Fruit fly (Drosophila melanogaster) whole organism, pupa: ENCODE results near the gene Grl62c.

Source experiments
- CG10348 ChIP-seq: fragments of 200-800 bp; sonication (Bioruptor generic); IDR thresholded peaks from 2 replicates; pipeline ENCODE4 v1.3.6; 2022; ENCODE audit warnings: missing biosample characterization, missing genetic modification characterization
- CG12605 ChIP-seq: fragments of 200-800 bp; sonication (Bioruptor generic); IDR thresholded peaks from 2 replicates; pipeline ENCODE4 v1.3.6; 2022; ENCODE audit warnings: missing biosample characterization, missing genetic modification characterization
- CG13204 ChIP-seq: fragments of 200-800 bp; sonication (Bioruptor generic); optimal IDR thresholded peaks from 2 replicates; lab custom pipeline; 2018; ENCODE audit warnings: missing biosample characterization, mild to moderate bottlenecking, missing genetic modification characterization, moderate library complexity
- CG14655 ChIP-seq: fragments of 200-800 bp; sonication (Bioruptor generic); optimal IDR thresholded peaks from 3 replicates; lab custom pipeline; 2017; ENCODE audit warnings: mild to moderate bottlenecking, missing biosample characterization, missing genetic modification reagents, missing genetic modification characterization
- CG15710 ChIP-seq: fragments of 200-800 bp; sonication (Bioruptor generic); optimal IDR thresholded peaks from 2 replicates; lab custom pipeline; 2018; ENCODE audit warnings: missing biosample characterization, mild to moderate bottlenecking, missing genetic modification characterization, moderate library complexity
- CG17806 ChIP-seq: fragments of 200-800 bp; sonication (Bioruptor generic); optimal IDR thresholded peaks from 2 replicates; lab custom pipeline; 2018; ENCODE audit warnings: missing biosample characterization, mild to moderate bottlenecking, missing genetic modification characterization, moderate library complexity
- CG32121 ChIP-seq: fragments of 200-800 bp; sonication (Bioruptor generic); IDR thresholded peaks from 2 replicates; pipeline ENCODE4 v1.3.6; 2022; ENCODE audit warnings: missing biosample characterization, missing genetic modification characterization
- CG34367 ChIP-seq: fragments of 200-800 bp; sonication (Bioruptor generic); optimal IDR thresholded peaks from 2 replicates; lab custom pipeline; 2018; ENCODE audit warnings: missing biosample characterization, mild to moderate bottlenecking, missing genetic modification characterization
- CG4496 ChIP-seq: fragments of 200-800 bp; sonication (Bioruptor generic); IDR thresholded peaks from 3 replicates; pipeline ENCODE4 v1.3.6; 2022; ENCODE audit warnings: missing biosample characterization, missing genetic modification characterization
- CG8159 ChIP-seq: fragments of 200-800 bp; sonication (Bioruptor generic); optimal IDR thresholded peaks from 3 replicates; lab custom pipeline; 2018; ENCODE audit warnings: missing biosample characterization, mild to moderate bottlenecking, missing genetic modification characterization, moderate library complexity
- CG8301 ChIP-seq: fragments of 200-800 bp; sonication (Bioruptor generic); optimal IDR thresholded peaks from 2 replicates; lab custom pipeline; 2018; ENCODE audit warnings: missing biosample characterization, mild to moderate bottlenecking, missing genetic modification characterization
- CG9948 ChIP-seq: fragments of 200-800 bp; sonication (Bioruptor generic); optimal IDR thresholded peaks from 2 replicates; lab custom pipeline; 2018; ENCODE audit warnings: missing biosample characterization, mild to moderate bottlenecking, missing genetic modification characterization, moderate library complexity
- D1 ChIP-seq: fragments of 200-800 bp; sonication (Bioruptor generic); optimal IDR thresholded peaks from 2 replicates; lab custom pipeline; 2018; ENCODE audit warnings: missing biosample characterization, mild to moderate bottlenecking, missing genetic modification characterization, moderate library complexity
- EcR ChIP-seq: fragments of 200-800 bp; sonication (Bioruptor generic); optimal IDR thresholded peaks from 3 replicates; lab custom pipeline; 2019; ENCODE audit warnings: missing biosample characterization, missing genetic modification characterization, mild to moderate bottlenecking, moderate library complexity, missing genetic modification reagents
- Ets98B ChIP-seq: fragments of 200-800 bp; sonication (Bioruptor generic); IDR thresholded peaks from 2 replicates; pipeline ENCODE4 v1.3.6; 2022; ENCODE audit warnings: missing biosample characterization, missing genetic modification characterization
- Pif1A ChIP-seq: fragments of 200-800 bp; sonication (Bioruptor generic); optimal IDR thresholded peaks from 3 replicates; lab custom pipeline; 2016; ENCODE audit warnings: missing biosample characterization, missing genetic modification characterization
- Pif1B ChIP-seq: fragments of 200-800 bp; sonication (Bioruptor generic); optimal IDR thresholded peaks from 3 replicates; lab custom pipeline; 2016; ENCODE audit warnings: missing biosample characterization, missing genetic modification characterization
- Snoo ChIP-seq: fragments of 200-800 bp; sonication (Bioruptor generic); optimal IDR thresholded peaks from 3 replicates; lab custom pipeline; 2017; ENCODE audit warnings: missing biosample characterization, mild to moderate bottlenecking, missing genetic modification characterization, inconsistent platforms
- fd96Ca ChIP-seq: fragments of 200-800 bp; sonication (Bioruptor generic); IDR thresholded peaks from 3 replicates; pipeline ENCODE4 v1.3.6; 2022; ENCODE audit warnings: missing biosample characterization, missing genetic modification characterization
- gl ChIP-seq: fragments of 200-800 bp; sonication (Bioruptor generic); optimal IDR thresholded peaks from 2 replicates; lab custom pipeline; 2018; ENCODE audit warnings: missing biosample characterization, mild to moderate bottlenecking, missing genetic modification characterization
- rn ChIP-seq: fragments of 200-800 bp; sonication (Bioruptor generic); IDR thresholded peaks from 2 replicates; pipeline ENCODE4 v1.3.6; 2022; ENCODE audit warnings: missing biosample characterization, missing genetic modification characterization

The Grl62c gene

DNA sequence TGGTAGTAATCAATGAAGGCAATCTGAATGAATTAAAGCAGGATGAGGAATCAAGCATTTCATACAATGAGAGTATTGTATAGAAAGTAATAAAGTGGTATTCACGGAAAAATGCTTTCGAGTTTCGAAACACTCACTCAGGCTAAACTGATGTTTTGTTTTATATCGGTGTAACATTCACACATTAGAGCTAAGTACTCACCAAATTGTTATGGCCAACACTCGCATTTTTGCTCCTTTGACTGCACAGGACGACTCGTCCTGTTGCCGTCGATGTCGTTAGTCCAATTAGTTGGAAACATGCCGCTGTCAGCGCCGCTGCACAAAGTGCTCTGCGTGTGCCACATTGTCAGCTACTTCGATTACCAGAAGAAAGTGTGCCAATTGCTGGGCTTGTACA lies at the start of gene Grl62c:
Gene Grl62c, plus strand, starts transcription at position 301 of the 400 bp plus-strand sequence.
- TF ChIP-seq Pif1B (GFP tag; lab: Kevin White, UChicago) (no peak), EcR (GFP tag; lab: Kevin White, UChicago) (no peak), CG14655 (GFP tag; lab: Kevin White, UChicago) (no peak), Snoo (tag; lab: Kevin White, UChicago) (no peak), CG13204 (GFP tag; lab: Kevin White, UChicago) (no peak)

DNA sequence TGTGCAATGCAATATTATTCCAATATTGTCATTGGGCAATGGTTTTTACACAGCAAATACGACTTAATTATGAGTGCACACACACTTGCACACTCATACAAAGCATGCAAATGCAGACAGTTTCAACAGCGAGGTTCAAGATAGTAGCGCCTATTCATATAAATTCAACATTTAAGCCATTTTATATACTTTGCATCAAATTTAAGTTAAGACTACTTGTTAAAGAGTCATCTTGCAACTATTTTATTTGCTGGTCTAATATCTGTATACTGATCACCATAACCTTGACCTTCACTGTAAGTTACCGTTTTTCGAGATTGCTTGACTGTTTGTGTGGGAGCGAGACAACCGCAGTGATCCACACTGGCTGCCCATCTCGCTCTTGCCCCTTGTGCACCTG lies 41.4 kb upstream of the Grl62c start:
- peak; percentile 38 for TF ChIP-seq Pif1B (GFP tag; lab: Kevin White, UChicago)
- no peak for TF ChIP-seq CG10348
- no peak for TF ChIP-seq CG9948
- no peak for TF ChIP-seq CG34367 (tag; lab: Kevin White, UChicago)
- TF ChIP-seq Snoo (tag; lab: Kevin White, UChicago), result no peak
- no peak for TF ChIP-seq rn (GFP tag; lab: Robert Waterston, UW)
- TF ChIP-seq CG8301, result no peak
- TF ChIP-seq CG4496 (GFP tag; lab: Robert Waterston, UW), result peak; percentile 60; the same call in 2 of the 3 replicates
- TF ChIP-seq Pif1A, result peak; percentile 45
- TF ChIP-seq CG17806 (tag; lab: Kevin White, UChicago), result no peak
- no peak for TF ChIP-seq D1
- no peak for TF ChIP-seq CG32121 (GFP tag; lab: Robert Waterston, UW)
- TF ChIP-seq CG15710 (tag; lab: Kevin White, UChicago), result no peak
- no peak for TF ChIP-seq gl (tag; lab: Kevin White, UChicago)
- no peak for TF ChIP-seq CG12605 (GFP tag; lab: Robert Waterston, UW)
- no peak for TF ChIP-seq CG13204 (GFP tag; lab: Kevin White, UChicago)
- no peak for TF ChIP-seq CG14655 (GFP tag; lab: Kevin White, UChicago)
- no peak for TF ChIP-seq EcR (GFP tag; lab: Kevin White, UChicago)
- no peak for TF ChIP-seq fd96Ca (GFP tag; lab: Robert Waterston, UW)

DNA sequence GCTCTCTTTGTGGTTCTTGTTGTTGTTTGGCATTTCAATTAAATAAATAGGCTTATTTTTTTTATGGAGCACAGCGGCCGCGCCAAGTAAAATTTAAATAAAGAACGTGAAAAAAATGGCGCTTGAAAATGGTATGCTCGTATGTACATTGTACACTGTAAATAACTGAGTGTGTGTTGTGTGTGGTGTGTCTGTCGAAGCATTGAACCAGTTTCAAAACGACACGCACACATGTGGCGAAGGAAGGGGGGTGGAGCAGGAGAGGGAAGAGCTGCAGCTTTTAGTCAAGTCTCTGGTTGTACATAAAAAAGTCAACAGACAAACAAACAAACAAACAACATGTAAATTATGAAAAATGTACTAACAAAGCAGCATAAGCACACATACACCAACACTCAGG lies 22.1 kb upstream of the Grl62c start:
- TF ChIP-seq EcR (GFP tag; lab: Kevin White, UChicago) (no peak), Snoo (tag; lab: Kevin White, UChicago) (no peak)

DNA sequence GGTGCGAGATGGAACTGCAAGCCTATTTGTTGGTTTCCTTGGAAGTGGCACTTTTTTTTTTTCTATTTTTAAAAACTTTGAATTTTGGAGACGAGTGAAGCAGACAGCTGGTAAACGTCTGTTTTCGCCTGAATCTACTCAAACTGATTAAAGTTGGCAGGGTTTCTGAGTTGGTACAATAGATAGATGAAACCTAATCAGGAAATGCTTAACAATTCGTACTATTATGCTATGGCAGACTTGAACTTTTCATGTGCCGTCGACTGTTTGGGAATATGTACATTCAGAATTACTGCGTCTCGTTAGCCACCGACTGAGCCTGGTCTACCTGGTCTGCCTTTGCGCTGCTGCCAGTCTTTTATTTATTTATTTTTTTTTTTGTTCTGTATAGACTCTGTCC lies 21.2 kb upstream of the Grl62c start, which contains the start of gene CG42841:
Gene CG42841, minus strand, starts transcription at position 101 of the 400 bp plus-strand sequence.
- TF ChIP-seq CG32121 (GFP tag; lab: Robert Waterston, UW) (no peak), CG14655 (GFP tag; lab: Kevin White, UChicago) (no peak), CG34367 (tag; lab: Kevin White, UChicago) (no peak), CG9948 (no peak), CG17806 (tag; lab: Kevin White, UChicago) (no peak), Pif1B (GFP tag; lab: Kevin White, UChicago) (no peak), CG8159 (no peak), CG12605 (GFP tag; lab: Robert Waterston, UW) (no peak), rn (GFP tag; lab: Robert Waterston, UW) (no peak), CG13204 (GFP tag; lab: Kevin White, UChicago) (no peak), CG15710 (tag; lab: Kevin White, UChicago) (no peak), CG4496 (GFP tag; lab: Robert Waterston, UW) (no peak), Pif1A (no peak), Ets98B (GFP tag; lab: Robert Waterston, UW) (no peak)

DNA sequence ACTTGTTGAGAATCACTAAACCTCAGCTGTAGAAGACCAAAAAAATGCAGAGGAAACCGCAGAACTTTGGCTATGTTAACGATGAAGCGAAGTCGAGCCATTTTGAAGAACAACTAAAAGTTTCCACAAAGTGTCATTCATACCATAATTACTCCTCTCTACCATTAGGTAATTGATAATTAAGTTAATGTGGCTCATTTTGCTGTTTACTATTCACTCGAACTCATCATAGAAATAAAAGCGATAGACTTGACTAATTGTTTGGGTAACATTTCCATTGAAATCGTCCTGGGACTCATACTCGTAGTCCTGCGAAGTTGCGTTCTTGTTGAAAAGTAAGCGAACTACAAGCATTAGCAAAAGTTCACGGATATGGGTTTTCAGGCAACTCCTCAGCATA lies 4.9 kb upstream of the Grl62c start, which contains the start of gene Grl62a:
Gene Grl62a, minus strand, starts transcription at position 101 of the 400 bp plus-strand sequence.
- TF ChIP-seq CG32121 (GFP tag; lab: Robert Waterston, UW) (no peak), CG8301 (no peak), CG8159 (no peak), CG10348 (no peak), CG15710 (tag; lab: Kevin White, UChicago) (no peak), EcR (GFP tag; lab: Kevin White, UChicago) (no peak), Pif1B (GFP tag; lab: Kevin White, UChicago) (no peak), Ets98B (GFP tag; lab: Robert Waterston, UW) (no peak), CG4496 (GFP tag; lab: Robert Waterston, UW) (no peak), gl (tag; lab: Kevin White, UChicago) (no peak), CG17806 (tag; lab: Kevin White, UChicago) (no peak)

DNA sequence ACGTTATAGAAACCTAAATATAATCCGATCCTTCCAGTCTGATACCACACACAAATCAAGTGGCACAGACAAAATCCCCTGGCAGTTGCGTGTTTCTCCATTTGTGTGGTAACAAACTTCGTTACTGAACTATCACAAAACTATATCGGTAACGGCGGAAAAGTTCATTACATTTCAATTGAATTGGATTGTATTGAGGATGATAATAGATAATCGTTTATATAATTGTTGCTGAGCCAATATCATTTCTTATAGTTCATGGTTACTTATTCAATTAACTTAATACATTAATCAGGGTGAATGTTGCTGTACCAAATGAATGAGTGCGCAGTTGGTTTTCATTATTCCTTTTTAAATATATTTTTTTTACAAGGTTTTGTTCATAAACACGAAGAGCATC lies 3.5 kb upstream of the Grl62c start, which contains the start of gene Grl62b:
Gene Grl62b, minus strand, starts transcription at position 101 of the 400 bp plus-strand sequence.
- TF ChIP-seq D1 (no peak), CG4496 (GFP tag; lab: Robert Waterston, UW) (no peak), CG17806 (tag; lab: Kevin White, UChicago) (no peak), CG14655 (GFP tag; lab: Kevin White, UChicago) (no peak), Pif1A (no peak), CG34367 (tag; lab: Kevin White, UChicago) (no peak), CG13204 (GFP tag; lab: Kevin White, UChicago) (no peak), gl (tag; lab: Kevin White, UChicago) (no peak), Ets98B (GFP tag; lab: Robert Waterston, UW) (no peak)

DNA sequence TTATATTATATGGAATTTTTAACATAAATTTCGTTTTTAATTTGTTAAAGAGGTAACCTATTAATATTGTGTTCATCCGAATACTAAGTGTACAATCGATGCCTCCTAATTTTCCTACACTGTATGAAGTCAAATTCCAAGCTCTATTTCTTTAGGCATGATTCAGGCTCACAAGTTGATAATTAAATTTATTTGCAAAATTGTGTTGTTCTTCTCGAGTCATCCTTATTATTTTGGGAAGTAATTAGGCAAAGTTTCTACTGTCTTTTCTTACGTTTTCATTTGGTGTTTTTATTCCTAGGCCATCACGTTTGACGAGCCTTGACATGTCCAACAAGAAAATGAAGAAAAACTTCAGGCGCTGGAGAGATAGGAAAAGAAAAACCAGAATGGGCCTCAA lies 11.3 kb downstream of the Grl62c start, which contains the start of gene CG42355:
Gene CG42355, minus strand, starts transcription at position 101 of the 400 bp plus-strand sequence.
- TF ChIP-seq Ets98B (GFP tag; lab: Robert Waterston, UW) (no peak), CG32121 (GFP tag; lab: Robert Waterston, UW) (no peak)
